Worm (Caenorhabditis elegans): ENCODE results near the gene C56G2.22.

ce11 chrIII:6348578-6348977 lies 2.3 kb downstream of the C56G2.22 start:
- TF ChIP-seq syd-9 (tag; optimal IDR thresholded peaks at IDR 0.05): no peak
- TF ChIP-seq ceh-18 (tag; optimal IDR thresholded peaks at IDR 0.05): no peak
- TF ChIP-seq unc-55 (GFP tag; optimal IDR thresholded peaks at IDR 0.05): no peak
- no peak for TF ChIP-seq T23F11.4 (GFP tag; optimal IDR thresholded peaks at IDR 0.05)
- TF ChIP-seq unc-42 (tag; optimal IDR thresholded peaks at IDR 0.05): no peak

Measured in whole organism, late embryonic.